Worm (Caenorhabditis elegans): ENCODE results near the gene frpr-15.

The frpr-15 gene

DNA sequence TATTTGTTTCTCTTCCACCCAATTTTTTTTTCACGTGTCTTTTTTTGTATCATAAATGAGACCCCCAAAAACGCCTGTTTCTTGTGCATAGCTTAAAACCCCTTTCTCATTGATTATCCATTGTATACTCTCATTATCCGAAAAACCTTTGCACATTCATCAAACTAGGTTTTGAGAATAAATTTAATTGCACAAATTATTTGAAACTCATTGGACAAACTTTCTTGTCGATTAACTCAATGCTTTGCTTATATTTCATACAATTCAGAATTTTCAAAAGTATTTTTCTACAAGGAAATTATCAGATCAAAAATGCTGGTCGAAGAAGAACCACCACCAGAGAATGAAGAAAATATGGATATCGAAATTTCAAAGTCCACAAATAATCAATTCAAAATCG lies 24.2 kb downstream of the frpr-15 start, which contains the start of gene R11D1.1:
TSS of gene R11D1.1 (plus strand) at position 301 of the 400 bp plus-strand sequence.
- TF ChIP-seq sea-1 (GFP tag; conservative IDR thresholded peaks at IDR 0.05): no peak
- no peak for TF ChIP-seq scrt-1 (GFP tag; IDR thresholded peaks at IDR 0.05)
- TF ChIP-seq pes-1 (GFP tag; IDR thresholded peaks at IDR 0.05): no peak
- TF ChIP-seq ceh-13 (GFP tag; optimal IDR thresholded peaks at IDR 0.05): no peak
- no peak for TF ChIP-seq ama-1 (optimal IDR thresholded peaks at IDR 0.05)
- TF ChIP-seq flt-1 (GFP tag; IDR thresholded peaks at IDR 0.05): no peak
- no peak for TF ChIP-seq tbx-37 (GFP tag; conservative IDR thresholded peaks at IDR 0.05)
- no peak for TF ChIP-seq B0310.2 (tag; optimal IDR thresholded peaks at IDR 0.05)
- TF ChIP-seq ceh-36 (tag; optimal IDR thresholded peaks at IDR 0.05): no peak
- no peak for TF ChIP-seq tra-4 (tag; optimal IDR thresholded peaks at IDR 0.05)
- TF ChIP-seq F13C5.2 (tag; optimal IDR thresholded peaks at IDR 0.05): no peak
- TF ChIP-seq aly-1 (tag; optimal IDR thresholded peaks at IDR 0.05): no peak
- no peak for TF ChIP-seq hmg-4 (GFP tag; optimal IDR thresholded peaks at IDR 0.05)
- no peak for TF ChIP-seq hmbx-1 (tag; optimal IDR thresholded peaks at IDR 0.05)
- no peak for TF ChIP-seq hnd-1 (tag; optimal IDR thresholded peaks at IDR 0.05)
- no peak for TF ChIP-seq ets-7 (tag; optimal IDR thresholded peaks at IDR 0.05)
- TF ChIP-seq tbx-11 (GFP tag; IDR thresholded peaks at IDR 0.05): no peak

ce11 chrV:12706511-12706910 lies 26.6 kb downstream of the frpr-15 start:
- no peak for TF ChIP-seq B0310.2 (tag; optimal IDR thresholded peaks at IDR 0.05)
- no peak for TF ChIP-seq hmg-4 (GFP tag; optimal IDR thresholded peaks at IDR 0.05)
- no peak for TF ChIP-seq hmbx-1 (tag; optimal IDR thresholded peaks at IDR 0.05)
- no peak for TF ChIP-seq flt-1 (GFP tag; IDR thresholded peaks at IDR 0.05)
- no peak for TF ChIP-seq tra-4 (tag; optimal IDR thresholded peaks at IDR 0.05)
- TF ChIP-seq tbx-37 (GFP tag; conservative IDR thresholded peaks at IDR 0.05): no peak
- no peak for TF ChIP-seq sea-1 (GFP tag; conservative IDR thresholded peaks at IDR 0.05)
- TF ChIP-seq hnd-1 (tag; optimal IDR thresholded peaks at IDR 0.05): no peak
- TF ChIP-seq tbx-11 (GFP tag; IDR thresholded peaks at IDR 0.05): no peak
- no peak for TF ChIP-seq ets-7 (tag; optimal IDR thresholded peaks at IDR 0.05)
- TF ChIP-seq ceh-36 (tag; optimal IDR thresholded peaks at IDR 0.05): no peak
- TF ChIP-seq ceh-13 (GFP tag; optimal IDR thresholded peaks at IDR 0.05): no peak
- TF ChIP-seq aly-1 (tag; optimal IDR thresholded peaks at IDR 0.05): no peak
- TF ChIP-seq pes-1 (GFP tag; IDR thresholded peaks at IDR 0.05): no peak
- TF ChIP-seq ama-1 (optimal IDR thresholded peaks at IDR 0.05): no peak
- no peak for TF ChIP-seq scrt-1 (GFP tag; IDR thresholded peaks at IDR 0.05)
- no peak for TF ChIP-seq F13C5.2 (tag; optimal IDR thresholded peaks at IDR 0.05)

ce11 chrV:12708305-12708704 lies 28.4 kb downstream of the frpr-15 start, which contains the start of gene R11D1.2:
TSS of gene R11D1.2 (plus strand) at chrV:12708605.
- TF ChIP-seq scrt-1 (GFP tag; IDR thresholded peaks at IDR 0.05): no peak
- TF ChIP-seq hmbx-1 (tag; optimal IDR thresholded peaks at IDR 0.05): no peak
- no peak for TF ChIP-seq tra-4 (tag; optimal IDR thresholded peaks at IDR 0.05)
- no peak for TF ChIP-seq pes-1 (GFP tag; IDR thresholded peaks at IDR 0.05)
- no peak for TF ChIP-seq tbx-37 (GFP tag; conservative IDR thresholded peaks at IDR 0.05)
- no peak for TF ChIP-seq ceh-13 (GFP tag; optimal IDR thresholded peaks at IDR 0.05)
- no peak for TF ChIP-seq hmg-4 (GFP tag; optimal IDR thresholded peaks at IDR 0.05)
- TF ChIP-seq sea-1 (GFP tag; conservative IDR thresholded peaks at IDR 0.05): no peak
- TF ChIP-seq tbx-11 (GFP tag; IDR thresholded peaks at IDR 0.05): no peak
- TF ChIP-seq ama-1 (optimal IDR thresholded peaks at IDR 0.05): no peak
- TF ChIP-seq aly-1 (tag; optimal IDR thresholded peaks at IDR 0.05): no peak
- no peak for TF ChIP-seq flt-1 (GFP tag; IDR thresholded peaks at IDR 0.05)
- no peak for TF ChIP-seq ets-7 (tag; optimal IDR thresholded peaks at IDR 0.05)
- TF ChIP-seq hnd-1 (tag; optimal IDR thresholded peaks at IDR 0.05): no peak
- TF ChIP-seq ceh-36 (tag; optimal IDR thresholded peaks at IDR 0.05): no peak

DNA sequence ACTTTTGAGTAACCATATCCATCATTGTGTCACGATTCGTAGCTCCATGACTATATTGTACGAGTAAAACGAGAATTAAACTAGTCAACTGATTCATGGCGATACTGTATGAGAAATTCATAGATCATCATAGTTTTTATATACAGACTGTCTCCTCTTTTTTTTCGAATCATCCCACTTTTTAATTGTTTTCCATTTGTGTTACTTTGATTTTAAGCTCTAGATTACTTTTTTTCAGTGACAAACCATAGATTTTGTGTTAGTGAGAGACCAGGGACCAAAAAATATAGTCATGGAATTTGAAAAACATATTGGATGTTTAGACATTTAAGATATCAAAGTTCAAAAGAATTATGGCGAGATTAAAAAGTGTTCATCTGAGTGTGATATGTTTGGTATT lies 32.1 kb downstream of the frpr-15 start, which contains the start of gene R11D1.3:
TSS of gene R11D1.3 (minus strand) at position 101 of the 400 bp plus-strand sequence.
- no peak for TF ChIP-seq F13C5.2 (tag; optimal IDR thresholded peaks at IDR 0.05)
- no peak for TF ChIP-seq flt-1 (GFP tag; IDR thresholded peaks at IDR 0.05)
- TF ChIP-seq ama-1 (optimal IDR thresholded peaks at IDR 0.05): no peak
- no peak for TF ChIP-seq ets-7 (tag; optimal IDR thresholded peaks at IDR 0.05)
- TF ChIP-seq tbx-11 (GFP tag; IDR thresholded peaks at IDR 0.05): no peak
- TF ChIP-seq ceh-36 (tag; optimal IDR thresholded peaks at IDR 0.05): no peak
- TF ChIP-seq tbx-37 (GFP tag; conservative IDR thresholded peaks at IDR 0.05): no peak
- no peak for TF ChIP-seq hmbx-1 (tag; optimal IDR thresholded peaks at IDR 0.05)
- no peak for TF ChIP-seq pes-1 (GFP tag; IDR thresholded peaks at IDR 0.05)
- TF ChIP-seq hnd-1 (tag; optimal IDR thresholded peaks at IDR 0.05): no peak
- TF ChIP-seq hmg-4 (GFP tag; optimal IDR thresholded peaks at IDR 0.05): no peak
- no peak for TF ChIP-seq scrt-1 (GFP tag; IDR thresholded peaks at IDR 0.05)
- TF ChIP-seq ceh-13 (GFP tag; optimal IDR thresholded peaks at IDR 0.05): no peak
- TF ChIP-seq sea-1 (GFP tag; conservative IDR thresholded peaks at IDR 0.05): no peak
- TF ChIP-seq tra-4 (tag; optimal IDR thresholded peaks at IDR 0.05): no peak
- TF ChIP-seq B0310.2 (tag; optimal IDR thresholded peaks at IDR 0.05): no peak
- TF ChIP-seq aly-1 (tag; optimal IDR thresholded peaks at IDR 0.05): no peak

ce11 chrV:12714120-12714519 lies 34.2 kb downstream of the frpr-15 start, which contains the start of gene R11D1.4:
TSS of gene R11D1.4 (minus strand) at chrV:12714220.
- no peak for TF ChIP-seq tbx-11 (GFP tag; IDR thresholded peaks at IDR 0.05)
- no peak for TF ChIP-seq scrt-1 (GFP tag; IDR thresholded peaks at IDR 0.05)
- no peak for TF ChIP-seq ama-1 (optimal IDR thresholded peaks at IDR 0.05)
- TF ChIP-seq ceh-13 (GFP tag; optimal IDR thresholded peaks at IDR 0.05): no peak
- TF ChIP-seq F13C5.2 (tag; optimal IDR thresholded peaks at IDR 0.05): no peak
- TF ChIP-seq hnd-1 (tag; optimal IDR thresholded peaks at IDR 0.05): no peak
- no peak for TF ChIP-seq ceh-36 (tag; optimal IDR thresholded peaks at IDR 0.05)
- TF ChIP-seq B0310.2 (tag; optimal IDR thresholded peaks at IDR 0.05): no peak
- TF ChIP-seq ets-7 (tag; optimal IDR thresholded peaks at IDR 0.05): no peak
- TF ChIP-seq tra-4 (tag; optimal IDR thresholded peaks at IDR 0.05): no peak
- TF ChIP-seq hmg-4 (GFP tag; optimal IDR thresholded peaks at IDR 0.05): no peak
- no peak for TF ChIP-seq aly-1 (tag; optimal IDR thresholded peaks at IDR 0.05)
- no peak for TF ChIP-seq tbx-37 (GFP tag; conservative IDR thresholded peaks at IDR 0.05)
- no peak for TF ChIP-seq hmbx-1 (tag; optimal IDR thresholded peaks at IDR 0.05)
- no peak for TF ChIP-seq flt-1 (GFP tag; IDR thresholded peaks at IDR 0.05)
- TF ChIP-seq sea-1 (GFP tag; conservative IDR thresholded peaks at IDR 0.05): no peak

ce11 chrV:12716447-12716846 lies 36.5 kb downstream of the frpr-15 start, which contains the start of gene str-178:
TSS of gene str-178 (minus strand) at chrV:12716547.
- TF ChIP-seq hmg-4 (GFP tag; optimal IDR thresholded peaks at IDR 0.05): no peak

- no peak for TF ChIP-seq hnd-1 (tag; optimal IDR thresholded peaks at IDR 0.05)
- no peak for TF ChIP-seq sea-1 (GFP tag; conservative IDR thresholded peaks at IDR 0.05)
- TF ChIP-seq hmbx-1 (tag; optimal IDR thresholded peaks at IDR 0.05): no peak
- no peak for TF ChIP-seq tra-4 (tag; optimal IDR thresholded peaks at IDR 0.05)
- TF ChIP-seq flt-1 (GFP tag; IDR thresholded peaks at IDR 0.05): no peak
- no peak for TF ChIP-seq F13C5.2 (tag; optimal IDR thresholded peaks at IDR 0.05)
- TF ChIP-seq scrt-1 (GFP tag; IDR thresholded peaks at IDR 0.05): no peak
- no peak for TF ChIP-seq ceh-13 (GFP tag; optimal IDR thresholded peaks at IDR 0.05)
- TF ChIP-seq tbx-37 (GFP tag; conservative IDR thresholded peaks at IDR 0.05): no peak
- no peak for TF ChIP-seq ceh-36 (tag; optimal IDR thresholded peaks at IDR 0.05)
- TF ChIP-seq B0310.2 (tag; optimal IDR thresholded peaks at IDR 0.05): no peak
- TF ChIP-seq ama-1 (optimal IDR thresholded peaks at IDR 0.05): no peak
- no peak for TF ChIP-seq aly-1 (tag; optimal IDR thresholded peaks at IDR 0.05)
Measured at ce11 chrV:12718622-12719021, 38.7 kb downstream of the frpr-15 start, which contains the start of gene str-181. TSS of gene str-181 (minus strand) at chrV:12718722.
